Fruit fly (Drosophila melanogaster): Measurements from ENCODE around the gene CG12620.

CG12620 gene

DNA sequence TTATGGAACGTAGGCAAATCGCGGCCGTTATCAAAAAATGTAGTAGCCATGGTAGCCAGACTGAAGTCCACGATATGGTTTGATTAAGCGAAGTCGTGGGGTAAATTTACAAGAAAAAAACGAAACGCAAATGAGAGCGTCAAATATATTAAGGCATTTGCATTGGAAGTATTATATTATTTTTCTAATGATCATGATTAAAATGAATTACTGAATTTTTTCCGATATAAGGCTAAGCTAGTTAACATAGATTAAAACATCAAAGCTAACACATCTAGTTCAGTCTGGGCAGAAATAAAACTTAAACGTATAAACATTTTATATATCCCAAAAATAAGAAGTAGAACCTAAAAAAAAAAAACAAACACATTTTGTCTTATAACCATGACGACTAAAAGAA, at the start of gene CG12620:
Gene CG12620 (plus strand): TSS at position 301 of the 400 bp plus-strand sequence.
- TF ChIP-seq rgr (GFP tag; optimal IDR thresholded peaks at IDR 0.05): no peak
- no peak for TF ChIP-seq OdsH (GFP tag; optimal IDR thresholded peaks at IDR 0.05)
- TF ChIP-seq Hr83 (GFP tag; optimal IDR thresholded peaks at IDR 0.05; ENCODE audit: poor library complexity, severe bottlenecking): no peak
- TF ChIP-seq GATAd (GFP tag; optimal IDR thresholded peaks at IDR 0.05): no peak
- no peak for TF ChIP-seq Abd-B (GFP tag; optimal IDR thresholded peaks at IDR 0.05)
- no peak for TF ChIP-seq dl (GFP tag; optimal IDR thresholded peaks at IDR 0.05; ENCODE audit: insufficient read depth in 1 of 2, partially characterized antibody in 2 of 2)
- TF ChIP-seq N (GFP tag; optimal IDR thresholded peaks at IDR 0.05): no peak
- no peak for TF ChIP-seq br (GFP tag; optimal IDR thresholded peaks at IDR 0.05)
- no peak for TF ChIP-seq Mio (GFP tag; optimal IDR thresholded peaks at IDR 0.05)
- TF ChIP-seq foxo (GFP tag; optimal IDR thresholded peaks at IDR 0.05): no peak
- no peak for TF ChIP-seq Sp1 (GFP tag; optimal IDR thresholded peaks at IDR 0.05)
- no peak for TF ChIP-seq jim (GFP tag; optimal IDR thresholded peaks at IDR 0.05)
- no peak for TF ChIP-seq HLH106 (tag; optimal IDR thresholded peaks at IDR 0.05)
- TF ChIP-seq Hr78 (GFP tag; optimal IDR thresholded peaks at IDR 0.05): no peak
- TF ChIP-seq Jra (GFP tag; optimal IDR thresholded peaks at IDR 0.05): no peak
- TF ChIP-seq Dfd (GFP tag; optimal IDR thresholded peaks at IDR 0.05): no peak
- no peak for TF ChIP-seq tai (GFP tag; optimal IDR thresholded peaks at IDR 0.05)
- TF ChIP-seq h (GFP tag; optimal IDR thresholded peaks at IDR 0.05): no peak
- TF ChIP-seq Rel (GFP tag; optimal IDR thresholded peaks at IDR 0.05): no peak
- no peak for TF ChIP-seq Rel (tag; optimal IDR thresholded peaks at IDR 0.05)
- TF ChIP-seq woc (GFP tag; optimal IDR thresholded peaks at IDR 0.05): no peak

DNA sequence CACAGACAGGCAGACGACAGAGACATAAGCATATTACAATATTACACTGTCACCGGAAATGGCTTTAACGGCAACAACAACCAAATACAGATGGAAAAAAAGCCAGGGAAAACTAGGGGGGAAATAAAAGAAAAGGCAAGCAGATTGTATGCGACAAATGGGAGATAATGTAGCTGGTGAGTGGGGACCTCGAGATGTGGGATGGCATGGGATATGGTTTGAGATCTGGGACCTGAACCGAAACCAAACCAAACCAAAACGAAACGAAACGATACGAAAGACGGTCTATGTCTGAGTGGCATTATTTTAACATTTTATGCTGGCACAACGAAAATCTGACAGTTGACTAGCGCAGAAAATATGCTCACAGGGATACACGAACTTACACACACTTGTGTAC, 46.2 kb upstream of the CG12620 start:
- TF ChIP-seq woc (GFP tag; optimal IDR thresholded peaks at IDR 0.05) (no peak), dmrt93B (GFP tag; optimal IDR thresholded peaks at IDR 0.05) (no peak), sage (GFP tag; optimal IDR thresholded peaks at IDR 0.05) (no peak), Dfd (GFP tag; optimal IDR thresholded peaks at IDR 0.05) (no peak), HLH106 (tag; optimal IDR thresholded peaks at IDR 0.05) (no peak), rgr (GFP tag; optimal IDR thresholded peaks at IDR 0.05) (no peak), sv (GFP tag; optimal IDR thresholded peaks at IDR 0.05) (no peak), fru (GFP tag; optimal IDR thresholded peaks at IDR 0.05) (no peak)

DNA sequence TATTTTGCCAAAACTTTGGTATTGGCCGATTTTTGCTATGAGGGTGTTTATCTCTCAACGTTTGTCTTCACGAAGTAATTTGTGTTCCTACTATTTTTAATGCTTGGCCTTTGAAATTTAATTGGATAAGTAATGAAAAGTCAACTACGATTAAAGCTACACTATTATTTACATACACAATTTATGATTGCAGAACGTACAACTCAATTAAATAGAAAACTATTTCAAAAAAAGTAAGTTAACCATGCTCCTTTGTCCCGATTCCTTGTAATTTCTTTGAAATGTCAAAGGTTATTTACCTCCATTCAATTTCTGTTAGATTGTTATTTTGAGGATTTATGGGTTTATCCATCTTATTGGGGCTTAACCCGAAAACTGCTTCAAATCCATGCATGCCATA, 39.3 kb upstream of the CG12620 start, which contains the start of gene CG15136:
Gene CG15136 (minus strand): TSS at position 101 of the 400 bp plus-strand sequence.
- TF ChIP-seq Hnf4 (GFP tag; optimal IDR thresholded peaks at IDR 0.05): no peak
- TF ChIP-seq dl (GFP tag; optimal IDR thresholded peaks at IDR 0.05; ENCODE audit: insufficient read depth in 1 of 2, partially characterized antibody in 2 of 2): no peak
- TF ChIP-seq CG9705 (GFP tag; optimal IDR thresholded peaks at IDR 0.05): no peak

DNA sequence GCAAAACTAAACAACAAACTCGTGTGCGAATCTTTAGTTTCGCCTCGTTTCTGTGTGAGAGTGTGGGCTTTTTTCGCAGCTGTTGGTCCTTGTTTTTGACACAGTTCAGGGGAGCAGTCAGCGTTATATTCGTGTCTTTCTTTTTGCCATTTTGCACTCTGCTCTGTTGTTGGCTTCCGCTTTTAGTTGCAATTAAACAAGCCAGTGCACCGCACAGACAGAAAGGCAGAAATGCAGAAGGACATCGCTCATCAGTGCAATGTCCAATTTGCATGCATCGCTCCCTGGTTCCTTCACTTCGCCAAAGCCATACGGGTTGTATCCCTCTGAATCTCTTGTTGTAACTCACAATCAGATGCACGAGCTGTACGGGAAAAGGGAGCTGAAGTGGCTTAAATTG, 35.6 kb upstream of the CG12620 start:
- TF ChIP-seq jim (GFP tag; optimal IDR thresholded peaks at IDR 0.05) (no peak), dl (GFP tag; optimal IDR thresholded peaks at IDR 0.05; ENCODE audit: insufficient read depth in 1 of 2, partially characterized antibody in 2 of 2) (no peak), Hr78 (GFP tag; optimal IDR thresholded peaks at IDR 0.05) (no peak), pan (optimal IDR thresholded peaks at IDR 0.05) (no peak), Rel (GFP tag; optimal IDR thresholded peaks at IDR 0.05) (no peak), Rel (tag; optimal IDR thresholded peaks at IDR 0.05) (no peak), Dfd (GFP tag; optimal IDR thresholded peaks at IDR 0.05) (no peak), rgr (GFP tag; optimal IDR thresholded peaks at IDR 0.05) (no peak), foxo (GFP tag; optimal IDR thresholded peaks at IDR 0.05) (no peak), N (GFP tag; optimal IDR thresholded peaks at IDR 0.05) (no peak), dsf (GFP tag; optimal IDR thresholded peaks at IDR 0.05; ENCODE audit: borderline replicate concordance) (no peak), psq (GFP tag; optimal IDR thresholded peaks at IDR 0.05) (no peak), usp (GFP tag; optimal IDR thresholded peaks at IDR 0.05) (no peak), brk (GFP tag; optimal IDR thresholded peaks at IDR 0.05) (no peak), CrebA (GFP tag; optimal IDR thresholded peaks at IDR 0.05; ENCODE audit: borderline replicate concordance) (no peak), Hnf4 (GFP tag; optimal IDR thresholded peaks at IDR 0.05) (no peak)

DNA sequence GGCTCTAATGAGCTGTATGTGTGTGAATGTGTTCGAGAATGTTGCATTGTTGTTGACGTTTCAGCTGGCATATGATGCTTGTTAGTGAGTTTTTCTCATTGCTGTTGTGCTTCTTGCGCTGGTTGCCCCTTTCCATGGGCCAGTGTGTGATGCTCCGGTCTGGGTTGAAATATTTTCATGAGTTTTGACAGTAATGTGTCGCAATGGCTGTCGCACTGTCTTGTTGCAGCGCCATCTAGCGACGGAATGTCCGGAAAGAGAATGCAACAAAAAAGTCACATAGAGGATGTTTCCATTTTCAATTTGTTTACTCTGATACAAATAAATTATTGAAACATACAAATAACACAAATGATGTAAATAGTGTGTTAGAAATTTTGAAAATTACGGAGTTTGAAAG, 5.3 kb downstream of the CG12620 start:
- TF ChIP-seq Hr78 (GFP tag; optimal IDR thresholded peaks at IDR 0.05) (no peak), sv (GFP tag; optimal IDR thresholded peaks at IDR 0.05) (no peak), h (GFP tag; optimal IDR thresholded peaks at IDR 0.05) (no peak), N (GFP tag; optimal IDR thresholded peaks at IDR 0.05) (no peak), rgr (GFP tag; optimal IDR thresholded peaks at IDR 0.05) (no peak), Vsx2 (GFP tag; optimal IDR thresholded peaks at IDR 0.05; ENCODE audit: partially characterized antibody) (no peak), Sp1 (GFP tag; optimal IDR thresholded peaks at IDR 0.05) (no peak)
